Fruit fly (Drosophila melanogaster) whole organism, embryonic: Measurements from ENCODE around the gene CG43175.

Experiments used
- Abd-B ChIP-seq: fragments of 200-800 bp; sonication (Bioruptor generic); optimal IDR thresholded peaks from 2 replicates; lab custom pipeline; 2018; ENCODE audit warnings: missing biosample characterization, mild to moderate bottlenecking, missing genetic modification characterization, moderate library complexity
- B-H2 ChIP-seq: fragments of 200-800 bp; sonication (Bioruptor generic); optimal IDR thresholded peaks from 2 replicates; lab custom pipeline; 2018; ENCODE audit warnings: missing biosample characterization, mild to moderate bottlenecking, missing genetic modification characterization
- Blimp-1 ChIP-seq: fragments of 200-800 bp; sonication (Bioruptor generic); optimal IDR thresholded peaks from 3 replicates; lab custom pipeline; 2018; ENCODE audit warnings: missing biosample characterization, missing genetic modification characterization, mild to moderate bottlenecking, moderate library complexity, missing genetic modification reagents
- CG10267 ChIP-seq: fragments of 200-800 bp; sonication (Bioruptor generic); optimal IDR thresholded peaks from 2 replicates; lab custom pipeline; 2018; ENCODE audit warnings: missing biosample characterization, mild to moderate bottlenecking, missing genetic modification characterization, moderate library complexity
- CG10366 ChIP-seq: fragments of 200-800 bp; sonication (Bioruptor generic); IDR thresholded peaks from 2 replicates; pipeline ENCODE4 v1.3.6; 2022; ENCODE audit warnings: missing biosample characterization, missing genetic modification characterization
- CG10979 ChIP-seq: fragments of 200-800 bp; sonication (Bioruptor generic); optimal IDR thresholded peaks from 2 replicates; lab custom pipeline; 2018; ENCODE audit warnings: missing biosample characterization, mild to moderate bottlenecking, missing genetic modification characterization, moderate library complexity
- CG11695 ChIP-seq: fragments of 200-800 bp; sonication (Bioruptor generic); IDR thresholded peaks from 3 replicates; pipeline ENCODE4 v1.3.6; 2022; ENCODE audit warnings: missing biosample characterization, missing genetic modification characterization
- CG12071 ChIP-seq: fragments of 200-800 bp; sonication (Bioruptor generic); optimal IDR thresholded peaks from 3 replicates; lab custom pipeline; 2018; ENCODE audit warnings: missing biosample characterization, mild to moderate bottlenecking, missing genetic modification characterization
- CG14441 ChIP-seq: fragments of 200-800 bp; sonication (Bioruptor generic); IDR thresholded peaks from 2 replicates; pipeline ENCODE4 v1.3.6; 2022; ENCODE audit warnings: missing biosample characterization, missing genetic modification characterization
- CG16815 ChIP-seq: fragments of 200-800 bp; sonication (Bioruptor generic); optimal IDR thresholded peaks from 3 replicates; lab custom pipeline; 2017; ENCODE audit warnings: missing biosample characterization, mild to moderate bottlenecking, missing genetic modification characterization
- CG17612 ChIP-seq: fragments of 200-800 bp; sonication (Bioruptor generic); IDR thresholded peaks from 2 replicates; pipeline ENCODE4 v1.3.6; 2022; ENCODE audit warnings: missing biosample characterization, missing genetic modification characterization
- CG17802 ChIP-seq: fragments of 200-800 bp; sonication (Bioruptor generic); optimal IDR thresholded peaks from 2 replicates; lab custom pipeline; 2018; ENCODE audit warnings: missing biosample characterization, mild to moderate bottlenecking, missing genetic modification characterization, moderate library complexity
- CG1792 ChIP-seq: fragments of 200-800 bp; sonication (Bioruptor generic); optimal IDR thresholded peaks from 2 replicates; lab custom pipeline; 2016; ENCODE audit warnings: missing biosample characterization, missing genetic modification characterization
- CG18599 ChIP-seq: fragments of 200-800 bp; sonication (Bioruptor generic); optimal IDR thresholded peaks from 3 replicates; lab custom pipeline; 2017; ENCODE audit warnings: missing biosample characterization, missing genetic modification characterization, mild to moderate bottlenecking, moderate library complexity, missing genetic modification reagents
- CG18619 ChIP-seq: fragments of 200-800 bp; sonication (Bioruptor generic); optimal IDR thresholded peaks from 3 replicates; lab custom pipeline; 2017; ENCODE audit warnings: missing biosample characterization, mild to moderate bottlenecking, missing genetic modification characterization
- CG33213 ChIP-seq: fragments of 200-800 bp; sonication (Bioruptor generic); optimal IDR thresholded peaks from 3 replicates; lab custom pipeline; 2016; ENCODE audit warnings: missing biosample characterization, missing genetic modification characterization
- CG6854 ChIP-seq: fragments of 200-800 bp; sonication (Bioruptor generic); optimal IDR thresholded peaks from 3 replicates; lab custom pipeline; 2017; ENCODE audit warnings: missing biosample characterization, mild to moderate bottlenecking, missing genetic modification characterization
- CG7357 ChIP-seq: fragments of 200-800 bp; sonication (Bioruptor generic); IDR thresholded peaks from 3 replicates; pipeline ENCODE4 v1.3.6; 2022; ENCODE audit warnings: missing biosample characterization, missing genetic modification characterization
- CG7928 ChIP-seq: fragments of 200-800 bp; sonication (Bioruptor generic); optimal IDR thresholded peaks from 2 replicates; lab custom pipeline; 2017; ENCODE audit warnings: missing biosample characterization, mild to moderate bottlenecking, missing genetic modification characterization
- CG8924 ChIP-seq: fragments of 200-800 bp; optimal IDR thresholded peaks from 3 replicates; lab custom pipeline; 2019; ENCODE audit warnings: missing biosample characterization, mild to moderate bottlenecking, missing genetic modification characterization, moderate library complexity
- CG9932 ChIP-seq: fragments of 200-800 bp; sonication (Bioruptor generic); IDR thresholded peaks from 2 replicates; pipeline ENCODE4 v1.3.6; 2022; ENCODE audit warnings: missing biosample characterization, missing genetic modification characterization
- CkIIα-i1 ChIP-seq: fragments of 200-800 bp; sonication (Bioruptor generic); IDR thresholded peaks from 2 replicates; pipeline ENCODE4 v1.3.6; 2022; ENCODE audit warnings: missing biosample characterization, missing genetic modification characterization
- Dbx ChIP-seq: fragments of 200-800 bp; sonication (Bioruptor generic); IDR thresholded peaks from 3 replicates; pipeline ENCODE4 v1.3.6; 2022; ENCODE audit warnings: missing biosample characterization, missing genetic modification characterization
- Dll ChIP-seq: fragments of 200-800 bp; sonication (Bioruptor generic); IDR thresholded peaks from 4 replicates; pipeline ENCODE4 v1.3.6; 2022; ENCODE audit warnings: missing biosample characterization, missing genetic modification characterization; ENCODE audit not compliant: partially characterized antibody
- E2f2 ChIP-seq: fragments of 200-800 bp; sonication (Bioruptor generic); IDR thresholded peaks from 2 replicates; pipeline ENCODE4 v1.3.6; 2022; ENCODE audit warnings: missing biosample characterization, missing genetic modification characterization
- Elba2 ChIP-seq: fragments of 200-800 bp; sonication (Bioruptor generic); optimal IDR thresholded peaks from 3 replicates; lab custom pipeline; 2016; ENCODE audit warnings: missing biosample characterization, missing genetic modification characterization
- HLH54F ChIP-seq: fragments of 200-800 bp; sonication (Bioruptor generic); optimal IDR thresholded peaks from 3 replicates; lab custom pipeline; 2016; ENCODE audit warnings: missing biosample characterization, missing genetic modification characterization
- HmgZ ChIP-seq: fragments of 200-800 bp; sonication (Bioruptor generic); optimal IDR thresholded peaks from 2 replicates; lab custom pipeline; 2018; ENCODE audit warnings: missing biosample characterization, mild to moderate bottlenecking, missing genetic modification characterization
- Hr78 ChIP-seq, 2 experiments: fragments of 200-800 bp in 1 of 2; fragments of >200 bp in 1 of 2; sonication (Bioruptor generic) in 1 of 2; optimal IDR thresholded peaks; 2 replicates each; lab custom pipeline; 2017 to 2019; ENCODE audit warnings: missing biosample characterization in 2 of 2, missing genetic modification characterization in 2 of 2, mild to moderate bottlenecking in 1 of 2, moderate library complexity in 1 of 2
- Jarid2 ChIP-seq: fragments of 200-800 bp; sonication (Bioruptor generic); optimal IDR thresholded peaks from 3 replicates; lab custom pipeline; 2017; ENCODE audit warnings: mild to moderate bottlenecking, missing biosample characterization, missing genetic modification reagents, missing genetic modification characterization
- Lhr ChIP-seq: fragments of 200-800 bp; sonication (Bioruptor generic); optimal IDR thresholded peaks from 3 replicates; lab custom pipeline; 2017; ENCODE audit warnings: mild to moderate bottlenecking, missing biosample characterization, missing genetic modification reagents, missing genetic modification characterization
- MESR4 ChIP-seq: fragments of 200-800 bp; sonication (Bioruptor generic); optimal IDR thresholded peaks from 2 replicates; lab custom pipeline; 2018; ENCODE audit warnings: missing biosample characterization, mild to moderate bottlenecking, missing genetic modification characterization, moderate library complexity
- NK7.1 ChIP-seq: fragments of 200-800 bp; sonication (Bioruptor generic); optimal IDR thresholded peaks from 3 replicates; lab custom pipeline; 2016; ENCODE audit warnings: missing biosample characterization, missing genetic modification characterization
- Xbp1 ChIP-seq: fragments of 200-800 bp; sonication (Bioruptor generic); optimal IDR thresholded peaks from 3 replicates; lab custom pipeline; 2016; ENCODE audit warnings: missing biosample characterization, mild to moderate bottlenecking, missing genetic modification characterization
- YL-1 ChIP-seq: fragments of 200-800 bp; sonication (Bioruptor generic); optimal IDR thresholded peaks from 3 replicates; lab custom pipeline; 2017; ENCODE audit warnings: missing biosample characterization, mild to moderate bottlenecking, missing genetic modification characterization
- abd-A ChIP-seq: fragments of 200-800 bp; sonication (Bioruptor generic); optimal IDR thresholded peaks from 3 replicates; lab custom pipeline; 2019; ENCODE audit warnings: missing biosample characterization, mild to moderate bottlenecking, missing genetic modification characterization, moderate library complexity
- ash1 ChIP-seq: fragments of 200-800 bp; sonication (Bioruptor generic); optimal IDR thresholded peaks from 2 replicates; lab custom pipeline; 2018; ENCODE audit warnings: missing biosample characterization, mild to moderate bottlenecking, missing genetic modification characterization
- dati ChIP-seq: fragments of 200-800 bp; sonication (Bioruptor generic); IDR thresholded peaks from 2 replicates; pipeline ENCODE4 v1.3.6; 2022; ENCODE audit warnings: missing biosample characterization, missing genetic modification characterization
- ewg ChIP-seq: fragments of 200-800 bp; sonication (Bioruptor generic); optimal IDR thresholded peaks from 3 replicates; lab custom pipeline; 2017; ENCODE audit warnings: mild to moderate bottlenecking, missing biosample characterization, missing genetic modification reagents, missing genetic modification characterization
- jumu ChIP-seq: fragments of 200-800 bp; sonication (Bioruptor generic); optimal IDR thresholded peaks from 3 replicates; lab custom pipeline; 2016; ENCODE audit warnings: missing biosample characterization, missing genetic modification characterization
- nerfin-1 ChIP-seq: fragments of 200-800 bp; sonication (Bioruptor generic); optimal IDR thresholded peaks from 3 replicates; lab custom pipeline; 2019; ENCODE audit warnings: missing biosample characterization, mild to moderate bottlenecking, missing genetic modification characterization, moderate library complexity
- oc ChIP-seq: fragments of 200-800 bp; sonication (Bioruptor generic); optimal IDR thresholded peaks from 2 replicates; lab custom pipeline; 2018; ENCODE audit warnings: missing biosample characterization, mild to moderate bottlenecking, missing genetic modification characterization, moderate library complexity
- pan ChIP-seq, 4 experiments: fragments of >200 bp in 3 of 4; fragments of 200-800 bp in 1 of 4; sonication (Bioruptor generic) in 1 of 4; optimal IDR thresholded peaks in 3 of 4; IDR thresholded peaks in 1 of 4; 2 replicates each; pipeline versions ENCODE4 v1.3.6 to Lab custom; 2017 to 2022; ENCODE audit warnings: missing biosample characterization in 2 of 4, missing genetic modification characterization in 2 of 4, mixed read lengths in 1 of 4
- pnt ChIP-seq: fragments of 200-800 bp; sonication (Bioruptor generic); optimal IDR thresholded peaks from 3 replicates; lab custom pipeline; 2016; ENCODE audit warnings: missing biosample characterization, missing genetic modification characterization
- pros ChIP-seq: fragments of 200-800 bp; sonication (Bioruptor generic); optimal IDR thresholded peaks from 3 replicates; lab custom pipeline; 2019; ENCODE audit warnings: missing biosample characterization, mild to moderate bottlenecking, missing genetic modification characterization, moderate library complexity
- sim ChIP-seq: fragments of 200-800 bp; sonication (Bioruptor generic); IDR thresholded peaks from 2 replicates; pipeline ENCODE4 v1.3.6; 2022; ENCODE audit warnings: missing biosample characterization, missing genetic modification characterization
- sqz ChIP-seq: fragments of 200-800 bp; sonication (Bioruptor generic); optimal IDR thresholded peaks from 3 replicates; lab custom pipeline; 2018; ENCODE audit warnings: missing biosample characterization, mild to moderate bottlenecking, missing genetic modification characterization
- trem ChIP-seq: fragments of 200-800 bp; optimal IDR thresholded peaks from 3 replicates; lab custom pipeline; 2019; ENCODE audit warnings: missing biosample characterization, mild to moderate bottlenecking, missing genetic modification characterization, moderate library complexity
- vfl ChIP-seq: fragments of 200-800 bp; sonication (Bioruptor generic); optimal IDR thresholded peaks from 2 replicates; lab custom pipeline; 2016; ENCODE audit warnings: missing biosample characterization, missing genetic modification characterization
- zen2 ChIP-seq: fragments of 200-800 bp; sonication (Bioruptor generic); IDR thresholded peaks from 3 replicates; pipeline ENCODE4 v1.3.6; 2022; ENCODE audit warnings: missing biosample characterization, missing genetic modification characterization; ENCODE audit not compliant: partially characterized antibody

The CG43175 gene

dm6 chr3R:17605872-17606271, 24.6 kb upstream of the CG43175 start, which contains the start of gene sll (continued):
- TF ChIP-seq CG9932 (GFP tag; lab: Robert Waterston, UW), result no peak
- no peak for TF ChIP-seq CG18599 (GFP tag; lab: Kevin White, UChicago)
- peak; percentile 3 for TF ChIP-seq YL-1 (GFP tag; lab: Kevin White, UChicago)
- TF ChIP-seq sim, result no peak
- no peak for TF ChIP-seq CkIIα-i1 (GFP tag; lab: Robert Waterston, UW)
- no peak for TF ChIP-seq CG33213 (GFP tag; lab: Kevin White, UChicago)
- TF ChIP-seq ewg (GFP tag; lab: Kevin White, UChicago), result no peak
- TF ChIP-seq Xbp1 (GFP tag; lab: Kevin White, UChicago), result no peak
- TF ChIP-seq CG7928 (GFP tag; lab: Kevin White, UChicago), result no peak
- TF ChIP-seq CG10979, result peak; percentile 7
- TF ChIP-seq CG10366 (GFP tag; lab: Robert Waterston, UW), result no peak
- TF ChIP-seq dati (GFP tag; lab: Robert Waterston, UW), result no peak
- TF ChIP-seq trem, result no peak
- TF ChIP-seq HmgZ (tag; lab: Kevin White, UChicago), result peak; percentile 23
- TF ChIP-seq zen2 (GFP tag; lab: Robert Waterston, UW), result no peak
- TF ChIP-seq E2f2 (GFP tag; lab: Robert Waterston, UW), result peak; percentile 29; the same call in 1 of the 2 replicates
- TF ChIP-seq ash1 (GFP tag; lab: Kevin White, UChicago), result no peak
- no peak for TF ChIP-seq CG11695
- no peak for TF ChIP-seq CG7357 (GFP tag; lab: Robert Waterston, UW)
- TF ChIP-seq CG8924 (tag; lab: Kevin White, UChicago), result no peak
- TF ChIP-seq CG14441 (GFP tag; lab: Robert Waterston, UW), result no peak
- TF ChIP-seq CG16815 (GFP tag; lab: Kevin White, UChicago), result no peak
- peak; percentile 20 for TF ChIP-seq CG10267
- peak; percentile 68 for TF ChIP-seq sqz (GFP tag; lab: Kevin White, UChicago)
- TF ChIP-seq Hr78 (GFP tag; optimal IDR thresholded peaks at IDR 0.05; lab: Kevin White, UChicago), result no peak
- no peak for TF ChIP-seq jumu (GFP tag; lab: Kevin White, UChicago)
- TF ChIP-seq Jarid2, result no peak
- TF ChIP-seq Dbx, result no peak
- TF ChIP-seq NK7.1, result no peak
- no peak for TF ChIP-seq CG17612 (GFP tag; lab: Robert Waterston, UW)
- TF ChIP-seq Blimp-1, result no peak
- no peak for TF ChIP-seq nerfin-1
- TF ChIP-seq Lhr (GFP tag; lab: Kevin White, UChicago), result no peak
- TF ChIP-seq Abd-B (GFP tag; lab: Kevin White, UChicago), result no peak
- no peak for TF ChIP-seq pnt (GFP tag; lab: Kevin White, UChicago)
- TF ChIP-seq abd-A, result no peak
- no peak for TF ChIP-seq B-H2 (GFP tag; lab: Kevin White, UChicago)
- TF ChIP-seq CG12071, result no peak
- peak; percentile 51 for TF ChIP-seq MESR4 (GFP tag; lab: Kevin White, UChicago)
- TF ChIP-seq pan (optimal IDR thresholded peaks at IDR 0.05; lab: Kevin White, UChicago), result no peak
- TF ChIP-seq pan (GFP tag; optimal IDR thresholded peaks at IDR 0.05 in 1 of 2, IDR thresholded peaks at IDR 0.05 in 1 of 2), result no peak
- TF ChIP-seq HLH54F (GFP tag; lab: Kevin White, UChicago), result no peak
- TF ChIP-seq CG17802 (tag; lab: Kevin White, UChicago), result no peak
- TF ChIP-seq CG6854 (GFP tag; lab: Kevin White, UChicago), result no peak
- no peak for TF ChIP-seq CG1792 (GFP tag; lab: Kevin White, UChicago)
- no peak for TF ChIP-seq CG18619 (GFP tag; lab: Kevin White, UChicago)
- peak; percentile 59 for TF ChIP-seq oc
- peak; percentile 25 for TF ChIP-seq Elba2 (GFP tag; lab: Kevin White, UChicago)
- peak; percentile 64; the same call in 2 of the 4 replicates for TF ChIP-seq Dll (GFP tag; lab: Robert Waterston, UW)
- TF ChIP-seq pros (GFP tag; lab: Kevin White, UChicago), result no peak
- no peak for TF ChIP-seq vfl (GFP tag; lab: Kevin White, UChicago)
